Fruit fly (Drosophila melanogaster) whole organism, prepupa: ENCODE results near the gene Ypel.

ENCODE experiments used
- Blimp-1 ChIP-seq: fragments of 200-800 bp; sonication (Bioruptor generic); optimal IDR thresholded peaks from 3 replicates; lab custom pipeline; 2017; ENCODE audit warnings: missing biosample characterization, missing genetic modification characterization, mild to moderate bottlenecking, moderate library complexity, missing genetic modification reagents
- CG10669 ChIP-seq: fragments of 200-800 bp; sonication (Bioruptor generic); optimal IDR thresholded peaks from 3 replicates; lab custom pipeline; 2018; ENCODE audit warnings: missing biosample characterization, mild to moderate bottlenecking, missing genetic modification characterization, moderate library complexity
- CG11294 ChIP-seq: fragments of 200-800 bp; sonication (Bioruptor generic); IDR thresholded peaks from 2 replicates; pipeline ENCODE4 v1.3.6; 2022; ENCODE audit warnings: missing biosample characterization, missing genetic modification characterization
- CG15336 ChIP-seq: fragments of 200-800 bp; sonication (Bioruptor generic); IDR thresholded peaks from 2 replicates; pipeline ENCODE4 v1.3.6; 2022; ENCODE audit warnings: missing biosample characterization, missing genetic modification characterization
- CG3032 ChIP-seq: fragments of 200-800 bp; optimal IDR thresholded peaks from 2 replicates; lab custom pipeline; 2019; ENCODE audit warnings: missing biosample characterization, mild to moderate bottlenecking, missing genetic modification characterization, moderate library complexity
- CG31627 ChIP-seq: fragments of 200-800 bp; sonication (Bioruptor generic); optimal IDR thresholded peaks from 3 replicates; lab custom pipeline; 2016; ENCODE audit warnings: missing biosample characterization, missing genetic modification characterization
- CG32006 ChIP-seq: fragments of 200-800 bp; sonication (Bioruptor generic); optimal IDR thresholded peaks from 3 replicates; lab custom pipeline; 2017; ENCODE audit warnings: missing biosample characterization, mild to moderate bottlenecking, missing genetic modification characterization
- CG34406 ChIP-seq: fragments of 200-800 bp; sonication (Bioruptor generic); optimal IDR thresholded peaks from 3 replicates; lab custom pipeline; 2016; ENCODE audit warnings: missing biosample characterization, missing genetic modification characterization
- CG3919 ChIP-seq: fragments of 200-800 bp; sonication (Bioruptor generic); optimal IDR thresholded peaks from 3 replicates; lab custom pipeline; 2016; ENCODE audit warnings: missing biosample characterization, missing genetic modification characterization
- CG6808 ChIP-seq: fragments of 200-800 bp; sonication (Bioruptor generic); optimal IDR thresholded peaks from 3 replicates; lab custom pipeline; 2017; ENCODE audit warnings: missing biosample characterization, missing genetic modification characterization, mild to moderate bottlenecking, moderate library complexity, missing genetic modification reagents
- CG7368 ChIP-seq: fragments of 200-800 bp; sonication (Bioruptor generic); optimal IDR thresholded peaks from 3 replicates; lab custom pipeline; 2016; ENCODE audit warnings: missing biosample characterization, missing genetic modification characterization
- CG8119 ChIP-seq: fragments of 200-800 bp; sonication (Bioruptor generic); IDR thresholded peaks from 3 replicates; pipeline ENCODE4 v1.3.6; 2022; ENCODE audit warnings: missing biosample characterization, missing genetic modification characterization
- CG8319 ChIP-seq: fragments of 200-800 bp; sonication (Bioruptor generic); optimal IDR thresholded peaks from 3 replicates; lab custom pipeline; 2016; ENCODE audit warnings: missing biosample characterization, missing genetic modification characterization
- CG8632 ChIP-seq: fragments of 200-800 bp; sonication (Bioruptor generic); optimal IDR thresholded peaks from 3 replicates; lab custom pipeline; 2016; ENCODE audit warnings: missing biosample characterization, missing genetic modification characterization
- CG9139 ChIP-seq: fragments of 200-800 bp; sonication (Bioruptor generic); optimal IDR thresholded peaks from 3 replicates; lab custom pipeline; 2017; ENCODE audit warnings: missing biosample characterization, mild to moderate bottlenecking, missing genetic modification characterization
- Eip78C ChIP-seq: fragments of 200-800 bp; sonication (Bioruptor generic); peaks from one replicate; lab custom pipeline; 2016; ENCODE audit warnings: missing biosample characterization, missing genetic modification characterization
- Eip93F ChIP-seq: fragments of 200-800 bp; sonication (Bioruptor generic); optimal IDR thresholded peaks from 2 replicates; lab custom pipeline; 2016; ENCODE audit warnings: missing biosample characterization, mild to moderate bottlenecking, missing genetic modification characterization
- Ets21C ChIP-seq: fragments of 200-800 bp; sonication (Bioruptor generic); optimal IDR thresholded peaks from 3 replicates; lab custom pipeline; 2016; ENCODE audit warnings: missing biosample characterization, missing genetic modification characterization
- Ets96B ChIP-seq: fragments of 200-800 bp; optimal IDR thresholded peaks from 2 replicates; lab custom pipeline; 2019; ENCODE audit warnings: missing biosample characterization, mild to moderate bottlenecking, missing genetic modification characterization, moderate library complexity
- Gug ChIP-seq: fragments of 200-800 bp; sonication (Bioruptor generic); IDR thresholded peaks from 2 replicates; pipeline ENCODE4 v1.3.6; 2022; ENCODE audit warnings: missing biosample characterization, missing genetic modification characterization
- Hr4 ChIP-seq: fragments of 200-800 bp; sonication (Bioruptor generic); optimal IDR thresholded peaks from 3 replicates; lab custom pipeline; 2016; ENCODE audit warnings: missing biosample characterization, missing genetic modification characterization
- Lpt ChIP-seq: fragments of 200-800 bp; sonication (Bioruptor generic); optimal IDR thresholded peaks from 3 replicates; lab custom pipeline; 2016; ENCODE audit warnings: missing biosample characterization, missing genetic modification characterization
- OdsH ChIP-seq: fragments of 200-800 bp; sonication (Bioruptor generic); optimal IDR thresholded peaks from 3 replicates; lab custom pipeline; 2016; ENCODE audit warnings: missing biosample characterization, missing genetic modification characterization
- Sox102F ChIP-seq: fragments of 200-800 bp; sonication (Bioruptor generic); optimal IDR thresholded peaks from 2 replicates; lab custom pipeline; 2016; ENCODE audit warnings: missing biosample characterization, mild to moderate bottlenecking, missing genetic modification characterization
- Sox14 ChIP-seq: fragments of 200-800 bp; sonication (Bioruptor generic); optimal IDR thresholded peaks from 3 replicates; lab custom pipeline; 2016; ENCODE audit warnings: missing biosample characterization, missing genetic modification characterization
- achi ChIP-seq: fragments of 200-800 bp; sonication (Bioruptor generic); optimal IDR thresholded peaks from 3 replicates; lab custom pipeline; 2016; ENCODE audit warnings: missing biosample characterization, missing genetic modification characterization
- acj6 ChIP-seq: fragments of 200-800 bp; sonication (Bioruptor generic); optimal IDR thresholded peaks from 3 replicates; lab custom pipeline; 2016; ENCODE audit warnings: missing biosample characterization, missing genetic modification characterization
- dac ChIP-seq: fragments of 200-800 bp; sonication (Bioruptor generic); optimal IDR thresholded peaks from 2 replicates; lab custom pipeline; 2017; ENCODE audit warnings: missing biosample characterization, mild to moderate bottlenecking, missing genetic modification characterization
- dsx ChIP-seq: fragments of 200-800 bp; optimal IDR thresholded peaks from 3 replicates; lab custom pipeline; 2019; ENCODE audit warnings: missing biosample characterization, mild to moderate bottlenecking, missing genetic modification characterization, moderate library complexity; ENCODE audit not compliant: poor library complexity, severe bottlenecking
- eg ChIP-seq: fragments of 200-800 bp; sonication (Bioruptor generic); IDR thresholded peaks from 3 replicates; pipeline ENCODE4 v1.3.6; 2022; ENCODE audit warnings: missing biosample characterization, missing genetic modification characterization
- esn ChIP-seq: fragments of 200-800 bp; sonication (Bioruptor generic); optimal IDR thresholded peaks from 2 replicates; lab custom pipeline; 2016; ENCODE audit warnings: missing biosample characterization, mild to moderate bottlenecking, missing genetic modification characterization, moderate library complexity
- fd59A ChIP-seq: fragments of 200-800 bp; sonication (Bioruptor generic); optimal IDR thresholded peaks from 2 replicates; lab custom pipeline; 2017; ENCODE audit warnings: missing biosample characterization, mild to moderate bottlenecking, missing genetic modification characterization, missing genetic modification reagents
- fd85E ChIP-seq: fragments of 200-800 bp; sonication (Bioruptor generic); optimal IDR thresholded peaks from 3 replicates; lab custom pipeline; 2016; ENCODE audit warnings: missing biosample characterization, missing genetic modification characterization
- lz ChIP-seq: fragments of 200-800 bp; sonication (Bioruptor generic); optimal IDR thresholded peaks from 3 replicates; lab custom pipeline; 2016; ENCODE audit warnings: missing biosample characterization, missing genetic modification characterization
- net ChIP-seq: fragments of 200-800 bp; sonication (Bioruptor generic); optimal IDR thresholded peaks from 3 replicates; lab custom pipeline; 2016; ENCODE audit warnings: missing biosample characterization, missing genetic modification characterization
- pdm3 ChIP-seq: fragments of 200-800 bp; sonication (Bioruptor generic); optimal IDR thresholded peaks from 3 replicates; lab custom pipeline; 2016; ENCODE audit warnings: missing biosample characterization, missing genetic modification characterization
- spab ChIP-seq: fragments of 200-800 bp; sonication (Bioruptor generic); optimal IDR thresholded peaks from 2 replicates; lab custom pipeline; 2017; ENCODE audit warnings: missing biosample characterization, mild to moderate bottlenecking, missing genetic modification characterization, missing genetic modification reagents
- ss ChIP-seq, 2 experiments: fragments of 200-800 bp; sonication (Bioruptor generic); optimal IDR thresholded peaks; 2 replicates in 1 of 2; 3 replicates in 1 of 2; lab custom pipeline; 2017 to 2018; ENCODE audit warnings: mild to moderate bottlenecking in 2 of 2, missing biosample characterization in 2 of 2, missing genetic modification characterization in 2 of 2, moderate library complexity in 1 of 2
- svp ChIP-seq: fragments of 200-800 bp; sonication (Bioruptor generic); peaks from one replicate; lab custom pipeline; 2016; ENCODE audit warnings: missing biosample characterization, missing genetic modification characterization
- topi ChIP-seq: fragments of 200-800 bp; sonication (Bioruptor generic); optimal IDR thresholded peaks from 3 replicates; lab custom pipeline; 2016; ENCODE audit warnings: missing biosample characterization, missing genetic modification characterization
- vri ChIP-seq: fragments of 200-800 bp; sonication (Bioruptor generic); optimal IDR thresholded peaks from 3 replicates; lab custom pipeline; 2016; ENCODE audit warnings: missing biosample characterization, mild to moderate bottlenecking, missing genetic modification characterization

Gene Ypel

DNA sequence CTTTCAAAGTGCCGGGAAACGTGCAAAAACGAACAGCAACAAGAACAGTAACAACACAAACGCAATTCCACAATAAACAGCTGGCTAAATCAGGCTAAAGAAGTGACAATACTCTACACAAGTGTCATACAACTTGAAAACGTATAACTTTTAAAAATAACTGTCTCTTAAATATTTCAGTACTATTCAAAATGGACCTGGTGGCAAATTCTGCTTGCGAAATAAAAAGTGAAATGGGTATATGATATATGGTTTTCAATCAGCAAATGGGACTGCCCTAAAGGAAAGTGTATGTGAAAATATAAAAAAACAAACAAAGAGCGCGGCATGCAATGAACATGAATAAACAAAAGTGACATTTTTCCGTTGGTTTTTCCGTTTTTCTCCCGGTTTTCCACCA lies 29.7 kb upstream of the Ypel start (continued):
- TF ChIP-seq OdsH (GFP tag; lab: Kevin White, UChicago), result peak; percentile 6
- peak; percentile 2 for TF ChIP-seq CG3919 (GFP tag; lab: Kevin White, UChicago)
- no peak for TF ChIP-seq CG10669 (GFP tag; lab: Kevin White, UChicago)
- no peak for TF ChIP-seq dsx (GFP tag; lab: Kevin White, UChicago)
- TF ChIP-seq Eip93F (GFP tag; lab: Kevin White, UChicago), result no peak
- TF ChIP-seq CG3032 (tag; lab: Kevin White, UChicago), result no peak
- TF ChIP-seq net (GFP tag; lab: Kevin White, UChicago), result no peak
- TF ChIP-seq Sox102F, result peak; percentile 41
- peak; percentile 24 for TF ChIP-seq CG34406
- TF ChIP-seq CG8319 (GFP tag; lab: Kevin White, UChicago), result no peak
- no peak for TF ChIP-seq CG7368 (GFP tag; lab: Kevin White, UChicago)
- no peak for TF ChIP-seq CG6808 (GFP tag; lab: Kevin White, UChicago)
- TF ChIP-seq Sox14 (GFP tag; lab: Kevin White, UChicago), result peak; percentile 41
- TF ChIP-seq CG9139 (GFP tag; lab: Kevin White, UChicago), result no peak
- TF ChIP-seq vri (GFP tag; lab: Kevin White, UChicago), result no peak
- TF ChIP-seq CG8632 (GFP tag; lab: Kevin White, UChicago), result no peak
- TF ChIP-seq Hr4 (GFP tag; lab: Kevin White, UChicago), result peak; percentile 27
- no peak for TF ChIP-seq fd59A (GFP tag; lab: Kevin White, UChicago)
- TF ChIP-seq CG31627 (GFP tag; lab: Kevin White, UChicago), result peak; percentile 58
- peak; percentile 27 for TF ChIP-seq lz (GFP tag; lab: Kevin White, UChicago)
- TF ChIP-seq esn (GFP tag; lab: Kevin White, UChicago), result peak; percentile 31
- no peak for TF ChIP-seq Lpt (GFP tag; lab: Kevin White, UChicago)
- TF ChIP-seq Blimp-1 (GFP tag; lab: Kevin White, UChicago), result no peak
- no peak for TF ChIP-seq fd85E (GFP tag; lab: Kevin White, UChicago)
- TF ChIP-seq Gug, result no peak

DNA sequence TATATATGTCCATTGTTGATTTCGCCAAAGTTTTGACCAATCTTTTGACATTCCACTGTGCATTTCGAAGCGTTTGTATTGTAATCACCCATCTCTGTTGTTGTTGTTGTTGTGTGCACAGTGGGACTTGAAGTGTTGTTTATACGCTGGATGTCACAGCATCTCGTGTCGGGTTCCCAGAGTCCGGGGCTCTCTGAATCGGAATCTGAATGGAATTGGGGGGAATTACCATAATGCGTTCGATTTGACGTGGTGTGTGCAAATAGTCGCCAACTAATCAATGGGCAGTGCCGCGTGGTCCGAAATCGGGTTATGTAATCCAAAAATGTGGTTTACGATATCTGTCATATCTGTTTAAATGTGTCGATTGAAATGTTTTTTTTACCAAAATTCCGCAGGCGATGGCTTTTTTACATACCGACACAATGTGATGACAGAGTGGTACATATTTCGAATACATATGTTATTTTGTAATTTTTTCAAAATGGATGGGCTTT lies 21.9 kb upstream of the Ypel start:
- no peak for TF ChIP-seq Blimp-1 (GFP tag; lab: Kevin White, UChicago)
- no peak for TF ChIP-seq vri (GFP tag; lab: Kevin White, UChicago)
- no peak for TF ChIP-seq CG8319 (GFP tag; lab: Kevin White, UChicago)
- TF ChIP-seq CG11294 (GFP tag; lab: Robert Waterston, UW), result no peak
- TF ChIP-seq svp (GFP tag; lab: Kevin White, UChicago), result peak; percentile 55
- no peak for TF ChIP-seq CG3919 (GFP tag; lab: Kevin White, UChicago)

DNA sequence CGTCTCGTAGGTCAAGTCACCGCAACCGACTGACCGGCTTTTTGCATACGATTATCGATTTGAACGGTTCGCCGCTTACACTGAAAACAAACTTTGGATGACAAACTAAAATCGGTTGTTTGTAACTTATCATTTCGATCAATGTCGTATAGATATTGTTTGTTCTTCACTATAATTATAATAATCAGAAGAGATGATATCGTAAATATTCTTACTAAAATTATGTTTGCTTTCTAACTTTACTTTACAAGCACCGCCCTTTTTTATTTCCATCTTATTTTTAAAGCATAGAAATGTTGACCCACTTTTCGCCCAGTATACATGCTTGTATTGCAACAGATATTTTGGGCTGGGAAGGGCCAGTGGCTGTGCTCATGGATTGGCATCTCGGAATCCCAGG lies 20.9 kb upstream of the Ypel start, which contains the start of gene CG2961:
Gene CG2961 (minus strand): TSS at position 16 of the 400 bp plus-strand sequence.
- TF ChIP-seq Hr4 (GFP tag; lab: Kevin White, UChicago) (no peak), acj6 (GFP tag; lab: Kevin White, UChicago) (peak; percentile 2), CG32006 (GFP tag; lab: Kevin White, UChicago) (peak; percentile 14), pdm3 (GFP tag; lab: Kevin White, UChicago) (peak; percentile 2), ss (GFP tag; optimal IDR thresholded peaks at IDR 0.05; lab: Kevin White, UChicago) (no peak), Ets96B (tag; lab: Kevin White, UChicago) (peak; percentile 21), Sox14 (GFP tag; lab: Kevin White, UChicago) (peak; percentile 8), Blimp-1 (GFP tag; lab: Kevin White, UChicago) (no peak), svp (GFP tag; lab: Kevin White, UChicago) (peak; percentile 66), lz (GFP tag; lab: Kevin White, UChicago) (no peak), CG15336 (GFP tag; lab: Robert Waterston, UW) (0 out of 2 replicates have a peak, but pooled peaks have one; percentile 25), dac (no peak), CG8119 (0 out of 3 replicates have a peak, but pooled peaks have one; percentile 20), topi (GFP tag; lab: Kevin White, UChicago) (no peak), achi (GFP tag; lab: Kevin White, UChicago) (peak; percentile 4), CG7368 (GFP tag; lab: Kevin White, UChicago) (no peak), eg (GFP tag; lab: Robert Waterston, UW) (no peak), CG31627 (GFP tag; lab: Kevin White, UChicago) (no peak), spab (no peak), CG10669 (GFP tag; lab: Kevin White, UChicago) (no peak), Eip78C (peak; percentile 59), Ets21C (GFP tag; lab: Kevin White, UChicago) (no peak), OdsH (GFP tag; lab: Kevin White, UChicago) (peak; percentile 21)
